Worm (Caenorhabditis elegans) whole organism, late embryonic: ENCODE data around the gene txt-12.

Source experiments
- F13H6.1 ChIP-seq: sonication (generic microtip); optimal IDR thresholded peaks from 2 replicates; lab custom pipeline; 2016; ENCODE audit warnings: missing genetic modification characterization, missing compliant biosample characterization
- K09A11.1 ChIP-seq: sonication (generic microtip); optimal IDR thresholded peaks from 2 replicates; lab custom pipeline; 2017; ENCODE audit warnings: antibody characterized with exemption, mild to moderate bottlenecking, missing genetic modification characterization, missing compliant biosample characterization; ENCODE audit not compliant: insufficient read depth
- Y22D7AL.16 ChIP-seq: sonication (generic microtip); optimal IDR thresholded peaks from 2 replicates; lab custom pipeline; 2016; ENCODE audit warnings: missing genetic modification characterization, missing compliant biosample characterization
- ahr-1 ChIP-seq: sonication (generic microtip); optimal IDR thresholded peaks from 2 replicates; lab custom pipeline; 2016; ENCODE audit warnings: missing genetic modification characterization, missing compliant biosample characterization
- ama-1 ChIP-seq: fragments of 150-350 bp; optimal IDR thresholded peaks from 2 replicates; lab custom pipeline; 2014
- ceh-24 ChIP-seq: sonication (generic microtip); optimal IDR thresholded peaks from 2 replicates; lab custom pipeline; 2016; ENCODE audit warnings: mild to moderate bottlenecking, missing genetic modification characterization, missing compliant biosample characterization
- ceh-30 ChIP-seq: fragments of 150-350 bp; optimal IDR thresholded peaks from 2 replicates; lab custom pipeline; 2014; ENCODE audit warnings: missing biosample characterization, missing genetic modification characterization
- ceh-48 ChIP-seq: sonication (generic microtip); optimal IDR thresholded peaks from 2 replicates; lab custom pipeline; 2016; ENCODE audit warnings: missing genetic modification characterization, inconsistent platforms, missing compliant biosample characterization
- ceh-6 ChIP-seq: fragments of 200-800 bp; sonication (Bioruptor generic); optimal IDR thresholded peaks from 2 replicates; lab custom pipeline; 2018; ENCODE audit warnings: mild to moderate bottlenecking, missing genetic modification characterization, missing compliant biosample characterization
- elt-4 ChIP-seq: sonication (generic microtip); optimal IDR thresholded peaks from 2 replicates; lab custom pipeline; 2016; ENCODE audit warnings: missing genetic modification characterization, missing compliant biosample characterization
- ets-4 ChIP-seq: sonication (generic microtip); optimal IDR thresholded peaks from 2 replicates; lab custom pipeline; 2016; ENCODE audit warnings: missing genetic modification characterization, missing compliant biosample characterization
- eyg-1 ChIP-seq: sonication (generic microtip); optimal IDR thresholded peaks from 2 replicates; lab custom pipeline; 2016; ENCODE audit warnings: missing genotype, missing genetic modification characterization, missing compliant biosample characterization
- fax-1 ChIP-seq: sonication (generic microtip); optimal IDR thresholded peaks from 2 replicates; lab custom pipeline; 2016; ENCODE audit warnings: missing genotype, missing genetic modification characterization, missing compliant biosample characterization
- fkh-6 ChIP-seq: sonication (generic microtip); optimal IDR thresholded peaks from 2 replicates; lab custom pipeline; 2016; ENCODE audit warnings: missing genetic modification characterization, missing compliant biosample characterization
- hlh-13 ChIP-seq: fragments of 200-800 bp; sonication (Bioruptor generic); optimal IDR thresholded peaks from 2 replicates; lab custom pipeline; 2018; ENCODE audit warnings: mild to moderate bottlenecking, missing genetic modification characterization, missing compliant biosample characterization
- hlh-30 ChIP-seq: sonication (generic microtip); optimal IDR thresholded peaks from 2 replicates; lab custom pipeline; 2017; ENCODE audit warnings: antibody characterized with exemption, missing genetic modification characterization, missing compliant biosample characterization; ENCODE audit not compliant: insufficient read depth
- hlh-6 ChIP-seq: sonication (generic microtip); optimal IDR thresholded peaks from 2 replicates; lab custom pipeline; 2016; ENCODE audit warnings: missing genotype, missing genetic modification characterization, missing compliant biosample characterization
- lim-6 ChIP-seq: sonication (generic microtip); optimal IDR thresholded peaks from 2 replicates; lab custom pipeline; 2016; ENCODE audit warnings: missing genetic modification characterization, missing compliant biosample characterization
- madf-2 ChIP-seq: sonication (generic microtip); optimal IDR thresholded peaks from 2 replicates; lab custom pipeline; 2017; ENCODE audit warnings: missing genetic modification characterization, missing compliant biosample characterization
- nfya-1 ChIP-seq: sonication (generic microtip); optimal IDR thresholded peaks from 2 replicates; lab custom pipeline; 2017; ENCODE audit warnings: missing genetic modification characterization, mild to moderate bottlenecking, missing compliant biosample characterization, antibody characterized with exemption, moderate library complexity
- nhr-232 ChIP-seq: sonication (generic microtip); optimal IDR thresholded peaks from 2 replicates; lab custom pipeline; 2016; ENCODE audit warnings: missing genetic modification characterization, missing compliant biosample characterization
- npax-4 ChIP-seq: sonication (generic microtip); optimal IDR thresholded peaks from 2 replicates; lab custom pipeline; 2016; ENCODE audit warnings: missing genetic modification characterization, missing compliant biosample characterization
- pag-3 ChIP-seq: sonication (generic microtip); optimal IDR thresholded peaks from 2 replicates; lab custom pipeline; 2016; ENCODE audit warnings: missing compliant biosample characterization, missing genetic modification characterization, borderline replicate concordance
- pha-4 ChIP-seq: fragments of 150-350 bp; optimal IDR thresholded peaks from 2 replicates; lab custom pipeline; 2018; ENCODE audit warnings: missing biosample characterization, missing genetic modification reagents, missing genetic modification characterization
- pqm-1 ChIP-seq: sonication (generic microtip); optimal IDR thresholded peaks from 2 replicates; lab custom pipeline; 2016; ENCODE audit warnings: missing genetic modification characterization, missing compliant biosample characterization
- pros-1 ChIP-seq: fragments of 150-350 bp; optimal IDR thresholded peaks from 2 replicates; lab custom pipeline; 2014; ENCODE audit warnings: missing biosample characterization, missing genetic modification reagents, missing genetic modification characterization
- ref-2 ChIP-seq: sonication (generic microtip); optimal IDR thresholded peaks from 2 replicates; lab custom pipeline; 2016; ENCODE audit warnings: missing genetic modification characterization, missing compliant biosample characterization
- sox-2 ChIP-seq: fragments of 200-800 bp; sonication (Bioruptor generic); IDR thresholded peaks from 2 replicates; pipeline ENCODE4 v1.3.6; 2022; ENCODE audit warnings: missing genetic modification reagents, missing genetic modification characterization, missing compliant biosample characterization
- sox-4 ChIP-seq: sonication (generic microtip); optimal IDR thresholded peaks from 2 replicates; lab custom pipeline; 2017; ENCODE audit warnings: mild to moderate bottlenecking, missing genetic modification characterization, inconsistent platforms, missing compliant biosample characterization
- unc-3 ChIP-seq, 2 experiments: fragments of 200-800 bp in 1 of 2; sonication (Bioruptor generic) in 1 of 2; sonication (generic microtip) in 1 of 2; conservative IDR thresholded peaks in 1 of 2; optimal IDR thresholded peaks in 1 of 2; 2 replicates each; pipeline versions ENCODE4 v1.3.6 to Lab custom; 2016 to 2022; ENCODE audit warnings: missing compliant biosample characterization in 2 of 2, missing genetic modification characterization in 2 of 2, missing genetic modification reagents in 1 of 2
- unc-86 ChIP-seq: sonication (generic microtip); optimal IDR thresholded peaks from 2 replicates; lab custom pipeline; 2016; ENCODE audit warnings: missing genetic modification characterization, missing compliant biosample characterization
- ztf-16 ChIP-seq: sonication (generic microtip); optimal IDR thresholded peaks from 2 replicates; lab custom pipeline; 2017; ENCODE audit warnings: missing genetic modification characterization, missing compliant biosample characterization

Gene txt-12

ce11 chrV:15055873-15056272, 36.9 kb upstream of the txt-12 start, which contains the start of gene C25D7.16:
TSS of gene C25D7.16 (plus strand) at chrV:15056173.
- TF ChIP-seq ceh-24 (tag; lab: Kevin White, UChicago): no peak
- TF ChIP-seq hlh-30: no peak
- TF ChIP-seq pros-1: no peak
- no peak for TF ChIP-seq F13H6.1 (tag; lab: Kevin White, UChicago)
- TF ChIP-seq fax-1: no peak
- no peak for TF ChIP-seq Y22D7AL.16
- TF ChIP-seq ceh-48 (tag; lab: Kevin White, UChicago): no peak
- TF ChIP-seq pag-3 (tag; lab: Kevin White, UChicago): no peak
- TF ChIP-seq npax-4: no peak
- no peak for TF ChIP-seq nhr-232 (tag; lab: Kevin White, UChicago)
- TF ChIP-seq unc-86 (tag; lab: Kevin White, UChicago): no peak
- TF ChIP-seq fkh-6 (tag; lab: Kevin White, UChicago): no peak
- no peak for TF ChIP-seq madf-2 (tag; lab: Kevin White, UChicago)
- no peak for TF ChIP-seq sox-2 (GFP tag; lab: Robert Waterston, UW)
- TF ChIP-seq elt-4 (tag; lab: Kevin White, UChicago): no peak
- no peak for TF ChIP-seq pqm-1 (tag; lab: Kevin White, UChicago)
- no peak for TF ChIP-seq eyg-1 (tag; lab: Kevin White, UChicago)
- no peak for TF ChIP-seq unc-3 (GFP tag; conservative IDR thresholded peaks at IDR 0.05; lab: Robert Waterston, UW)
- no peak for TF ChIP-seq unc-3 (tag; optimal IDR thresholded peaks at IDR 0.05; lab: Kevin White, UChicago)

ce11 chrV:15056346-15056839, 36.4 kb upstream of the txt-12 start:
- TF ChIP-seq ref-2 (tag; lab: Kevin White, UChicago) (no peak), ahr-1 (tag; lab: Kevin White, UChicago) (no peak), npax-4 (no peak)
- TF ChIP-seq, all 69 proteins: peak for 0

ce11 chrV:15057724-15058123, 35.0 kb upstream of the txt-12 start:
- no peak for TF ChIP-seq ceh-6

- no peak for TF ChIP-seq ets-4 (tag; lab: Kevin White, UChicago)
- no peak for TF ChIP-seq ahr-1 (tag; lab: Kevin White, UChicago)
- TF ChIP-seq K09A11.1 (tag; lab: Kevin White, UChicago): no peak
- TF ChIP-seq sox-4 (tag; lab: Kevin White, UChicago): no peak
Measured at ce11 chrV:15058423-15058822, 34.3 kb upstream of the txt-12 start.

- TF ChIP-seq ama-1 (lab: Kevin White, UChicago): no peak
- TF ChIP-seq pha-4 (tag; lab: Kevin White, UChicago): no peak
Measured at ce11 chrV:15058965-15059364, 33.8 kb upstream of the txt-12 start.

- TF ChIP-seq Y22D7AL.16 (no peak), elt-4 (tag; lab: Kevin White, UChicago) (no peak), ets-4 (tag; lab: Kevin White, UChicago) (no peak), ahr-1 (tag; lab: Kevin White, UChicago) (no peak), pros-1 (no peak), nfya-1 (tag; lab: Kevin White, UChicago) (no peak), hlh-6 (no peak), ztf-16 (tag; lab: Kevin White, UChicago) (no peak), lim-6 (tag; lab: Kevin White, UChicago) (no peak), hlh-13 (GFP tag; lab: Kevin White, UChicago) (no peak), ceh-30 (tag; lab: Kevin White, UChicago) (no peak), ama-1 (lab: Kevin White, UChicago) (no peak), sox-4 (tag; lab: Kevin White, UChicago) (no peak), nhr-232 (tag; lab: Kevin White, UChicago) (no peak), madf-2 (tag; lab: Kevin White, UChicago) (no peak)
Measured at ce11 chrV:15059534-15059933, 33.2 kb upstream of the txt-12 start, which contains the start of the genes mcm-3 and C25D7.15. TSS of gene mcm-3 (minus strand) at chrV:15059599. TSS of gene C25D7.15 (plus strand) at chrV:15059808.
